Worm (Caenorhabditis elegans): ENCODE results near the gene npr-27.

npr-27 gene

ce11 chrIV:7342144-7342543, 36.7 kb downstream of the npr-27 start:
- TF ChIP-seq sptf-1 (tag; optimal IDR thresholded peaks at IDR 0.05) (no peak), efl-1 (optimal IDR thresholded peaks at IDR 0.05) (no peak), efl-1 (GFP tag; optimal IDR thresholded peaks at IDR 0.05 in 1 of 2) (peak in 1 of 2 experiments; percentile 57)

ce11 chrIV:7344020-7344419, 38.6 kb downstream of the npr-27 start:
- TF ChIP-seq C16A3.4 (tag; optimal IDR thresholded peaks at IDR 0.05) (peak; percentile 6), unc-86 (tag; optimal IDR thresholded peaks at IDR 0.05) (no peak), dpl-1 (GFP tag; optimal IDR thresholded peaks at IDR 0.05) (peak in 1 of 3 experiments; percentile 2), lin-14 (GFP tag; optimal IDR thresholded peaks at IDR 0.05) (peak; percentile 16), rnt-1 (tag; optimal IDR thresholded peaks at IDR 0.05) (peak; percentile 75), elt-3 (tag; optimal IDR thresholded peaks at IDR 0.05) (peak in 2 of 6 experiments; percentile 18 to 29), nhr-12 (tag; optimal IDR thresholded peaks at IDR 0.05) (no peak), nhr-90 (tag; optimal IDR thresholded peaks at IDR 0.05; ENCODE audit: poor library complexity) (peak; percentile 51), alr-1 (tag; optimal IDR thresholded peaks at IDR 0.05; ENCODE audit: borderline replicate concordance) (no peak), efl-1 (optimal IDR thresholded peaks at IDR 0.05) (peak in 1 of 2 experiments; percentile 29), efl-1 (GFP tag; optimal IDR thresholded peaks at IDR 0.05 in 1 of 2) (peak in 1 of 2 experiments; percentile 90), mdl-1 (tag; optimal IDR thresholded peaks at IDR 0.05) (peak in 1 of 2 experiments; percentile 25), nhr-76 (tag; optimal IDR thresholded peaks at IDR 0.05) (no peak), sox-4 (tag; optimal IDR thresholded peaks at IDR 0.05) (no peak), swsn-7 (tag; optimal IDR thresholded peaks at IDR 0.05) (peak; percentile 12), nhr-85 (tag) (peak; percentile 48), lin-15B (tag; optimal IDR thresholded peaks at IDR 0.05) (no peak), vab-15 (tag; optimal IDR thresholded peaks at IDR 0.05) (no peak), lin-35 (GFP tag; optimal IDR thresholded peaks at IDR 0.05) (peak; percentile 15 to 66), efl-3 (GFP tag; optimal IDR thresholded peaks at IDR 0.05) (no peak), pag-3 (tag; optimal IDR thresholded peaks at IDR 0.05; ENCODE audit: borderline replicate concordance, insufficient read depth) (no peak), nhr-19 (GFP tag; conservative IDR thresholded peaks at IDR 0.05) (peak; percentile 57), nhr-77 (tag; optimal IDR thresholded peaks at IDR 0.05) (peak; percentile 0), skn-1 (tag; optimal IDR thresholded peaks at IDR 0.05) (peak; percentile 4), tbx-2 (tag; optimal IDR thresholded peaks at IDR 0.05) (no peak)

- no peak for TF ChIP-seq efl-1 (optimal IDR thresholded peaks at IDR 0.05)
- TF ChIP-seq efl-1 (GFP tag; optimal IDR thresholded peaks at IDR 0.05 in 1 of 2) = peak in 1 of 2 experiments; percentile 81
- no peak for TF ChIP-seq pag-3 (tag; optimal IDR thresholded peaks at IDR 0.05; ENCODE audit: borderline replicate concordance, insufficient read depth)
These were observed 41.3 kb downstream of the npr-27 start, which contains the start of gene daf-42 for ce11 chrIV:7346751-7347150. Gene daf-42, minus strand, starts transcription at chrIV:7346851.
